Worm (Caenorhabditis elegans): ENCODE measurements around the gene Y39A1A.2.

Y39A1A.2 gene

ce11 chrIII:10578873-10579272, 24.5 kb downstream of the Y39A1A.2 start:
- TF ChIP-seq nhr-67 (tag; optimal IDR thresholded peaks at IDR 0.05) (no peak), tbx-2 (tag; optimal IDR thresholded peaks at IDR 0.05) (no peak), nhr-25 (tag; optimal IDR thresholded peaks at IDR 0.05) (no peak), ZK546.5 (tag; optimal IDR thresholded peaks at IDR 0.05) (no peak), zag-1 (tag; optimal IDR thresholded peaks at IDR 0.05) (no peak), jun-1 (tag; optimal IDR thresholded peaks at IDR 0.05) (no peak), snpc-4 (tag; optimal IDR thresholded peaks at IDR 0.05) (no peak), ceh-9 (tag; optimal IDR thresholded peaks at IDR 0.05) (no peak)

ce11 chrIII:10577782-10578181, 25.6 kb downstream of the Y39A1A.2 start:
- TF ChIP-seq lin-39 (tag; optimal IDR thresholded peaks at IDR 0.05) (no peak), nhr-25 (tag; optimal IDR thresholded peaks at IDR 0.05) (peak; percentile 49)

ce11 chrIII:10575320-10575719, 28.0 kb downstream of the Y39A1A.2 start, which contains the start of gene Y45F3A.4:
TSS of gene Y45F3A.4 (minus strand) at chrIII:10575420.
- TF ChIP-seq snpc-4 (tag; optimal IDR thresholded peaks at IDR 0.05) = no peak
- no peak for TF ChIP-seq pha-4 (tag; optimal IDR thresholded peaks at IDR 0.05)
- no peak for TF ChIP-seq nhr-76 (tag; optimal IDR thresholded peaks at IDR 0.05)
- no peak for TF ChIP-seq nhr-12 (tag; optimal IDR thresholded peaks at IDR 0.05)
- no peak for TF ChIP-seq egl-5 (tag; optimal IDR thresholded peaks at IDR 0.05)
- no peak for TF ChIP-seq nhr-11 (tag; optimal IDR thresholded peaks at IDR 0.05)
- TF ChIP-seq fos-1 (tag; optimal IDR thresholded peaks at IDR 0.05) = no peak
- TF ChIP-seq ceh-82 (tag; optimal IDR thresholded peaks at IDR 0.05) = no peak
- TF ChIP-seq ZK546.5 (tag; optimal IDR thresholded peaks at IDR 0.05) = no peak

ce11 chrIII:10569246-10569645, 34.1 kb downstream of the Y39A1A.2 start:
- peak; percentile 71 for TF ChIP-seq nfya-1 (tag; optimal IDR thresholded peaks at IDR 0.05; ENCODE audit: insufficient read depth)
- TF ChIP-seq skn-1 (tag; optimal IDR thresholded peaks at IDR 0.05) = no peak

- TF ChIP-seq pqm-1 (tag; optimal IDR thresholded peaks at IDR 0.05) = peak; percentile 24
- TF ChIP-seq elt-2 (tag; optimal IDR thresholded peaks at IDR 0.05) = peak; percentile 65
- TF ChIP-seq ZK546.5 (tag; optimal IDR thresholded peaks at IDR 0.05) = no peak
- no peak for TF ChIP-seq nhr-12 (tag; optimal IDR thresholded peaks at IDR 0.05)
- TF ChIP-seq ama-1 (optimal IDR thresholded peaks at IDR 0.05) = no peak
- TF ChIP-seq hmg-11 (tag; optimal IDR thresholded peaks at IDR 0.05) = peak; percentile 8
- no peak for TF ChIP-seq nhr-28 (tag; optimal IDR thresholded peaks at IDR 0.05)
- TF ChIP-seq nfya-1 (tag; optimal IDR thresholded peaks at IDR 0.05; ENCODE audit: insufficient read depth) = peak; percentile 30
- no peak for TF ChIP-seq ceh-16 (tag; optimal IDR thresholded peaks at IDR 0.05)
- peak; percentile 22 for TF ChIP-seq nhr-43 (tag; optimal IDR thresholded peaks at IDR 0.05; ENCODE audit: poor library complexity, severe bottlenecking)
- no peak for TF ChIP-seq nhr-11 (tag; optimal IDR thresholded peaks at IDR 0.05)
Measured at ce11 chrIII:10565926-10566325, 37.4 kb downstream of the Y39A1A.2 start, which contains the start of gene acdh-11. TSS of gene acdh-11 (plus strand) at chrIII:10566258.

ce11 chrIII:10562542-10562941, 40.8 kb downstream of the Y39A1A.2 start:
- no peak for TF ChIP-seq unc-62 (GFP tag; optimal IDR thresholded peaks at IDR 0.05)
- no peak for TF ChIP-seq ceh-82 (tag; optimal IDR thresholded peaks at IDR 0.05)
- peak; percentile 12 for TF ChIP-seq lin-39 (tag; optimal IDR thresholded peaks at IDR 0.05)
- TF ChIP-seq nhr-23 (tag; optimal IDR thresholded peaks at IDR 0.05) = peak; percentile 25
- peak; percentile 79 for TF ChIP-seq ceh-28 (tag; optimal IDR thresholded peaks at IDR 0.05)

ce11 chrIII:10561904-10562303, 41.5 kb downstream of the Y39A1A.2 start, which contains the start of gene Y45F3A.1:
TSS of gene Y45F3A.1 (minus strand) at chrIII:10561915.
- TF ChIP-seq ztf-4 (tag; optimal IDR thresholded peaks at IDR 0.05) = no peak
- TF ChIP-seq tbx-2 (tag; optimal IDR thresholded peaks at IDR 0.05) = no peak
- no peak for TF ChIP-seq ztf-11 (tag; optimal IDR thresholded peaks at IDR 0.05)
- no peak for TF ChIP-seq skn-1 (tag; optimal IDR thresholded peaks at IDR 0.05)
- TF ChIP-seq ceh-82 (tag; optimal IDR thresholded peaks at IDR 0.05) = no peak
- no peak for TF ChIP-seq fkh-2 (tag; optimal IDR thresholded peaks at IDR 0.05)
- no peak for TF ChIP-seq eor-1 (tag; optimal IDR thresholded peaks at IDR 0.05)
- TF ChIP-seq ceh-9 (tag; optimal IDR thresholded peaks at IDR 0.05) = no peak
- no peak for TF ChIP-seq nhr-237 (tag; optimal IDR thresholded peaks at IDR 0.05)
- no peak for TF ChIP-seq nhr-67 (tag; optimal IDR thresholded peaks at IDR 0.05)
- no peak for TF ChIP-seq mml-1 (tag; optimal IDR thresholded peaks at IDR 0.05)
- TF ChIP-seq nhr-28 (tag; optimal IDR thresholded peaks at IDR 0.05) = no peak
